Worm (Caenorhabditis elegans): Measurements from ENCODE around the gene K08F8.15.

The K08F8.15 gene

DNA sequence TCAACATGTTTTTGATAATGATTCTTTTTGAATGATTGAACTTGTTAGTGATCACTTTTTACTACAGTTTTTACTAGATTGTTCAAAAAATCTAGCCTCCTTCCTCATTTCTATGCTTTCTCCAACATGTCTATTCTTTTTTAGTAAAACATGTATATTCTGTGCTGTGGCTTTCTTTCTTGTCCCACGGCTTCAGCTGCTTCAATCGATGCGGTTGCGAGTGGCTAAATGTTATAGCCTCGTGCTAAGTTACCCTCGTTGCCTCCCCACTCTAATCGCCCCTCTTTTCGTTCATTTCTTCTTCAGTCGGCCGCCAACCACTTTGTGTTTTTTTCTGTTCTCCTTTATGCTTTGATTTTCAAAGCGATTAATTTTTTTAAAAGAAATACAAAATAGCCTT, 19.3 kb downstream of the K08F8.15 start:
- TF ChIP-seq ztf-1 (GFP tag; conservative IDR thresholded peaks at IDR 0.05) (no peak), lsy-2 (tag; optimal IDR thresholded peaks at IDR 0.05) (peak in 1 of 2 experiments; percentile 46), C34F6.9 (tag; optimal IDR thresholded peaks at IDR 0.05) (peak; percentile 35), mab-5 (tag; optimal IDR thresholded peaks at IDR 0.05) (no peak), nhr-11 (tag; optimal IDR thresholded peaks at IDR 0.05) (peak; percentile 13), sma-9 (GFP tag; optimal IDR thresholded peaks at IDR 0.05) (peak; percentile 25), sma-9 (tag; optimal IDR thresholded peaks at IDR 0.05) (no peak), ztf-4 (tag; optimal IDR thresholded peaks at IDR 0.05) (peak; percentile 39), nhr-129 (tag; optimal IDR thresholded peaks at IDR 0.05) (peak; percentile 46), elt-1 (tag; optimal IDR thresholded peaks at IDR 0.05) (no peak), snpc-4 (tag; optimal IDR thresholded peaks at IDR 0.05) (peak; percentile 8), mdl-1 (tag; optimal IDR thresholded peaks at IDR 0.05) (peak; percentile 45 to 58), sem-4 (tag; optimal IDR thresholded peaks at IDR 0.05) (peak; percentile 32), lin-11 (tag; optimal IDR thresholded peaks at IDR 0.05) (no peak)

DNA sequence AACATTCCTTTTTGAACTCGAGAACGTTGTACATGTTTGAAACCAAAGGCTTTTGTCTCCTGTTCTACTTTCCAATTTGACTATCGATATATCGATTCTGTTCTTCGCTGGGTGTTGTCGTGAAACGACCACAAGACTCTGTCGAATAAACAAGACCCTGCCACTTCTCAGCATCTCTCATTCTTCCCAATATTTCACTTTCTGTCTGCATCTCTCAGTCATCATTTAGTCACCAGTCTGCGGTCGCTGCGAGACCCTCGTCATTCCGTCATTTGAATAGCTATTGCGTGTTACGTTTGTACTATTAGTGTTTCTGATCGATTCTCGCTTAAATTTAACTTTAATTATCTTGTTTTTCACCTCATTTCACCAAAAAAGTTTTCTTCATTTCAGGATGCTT, 20.8 kb downstream of the K08F8.15 start:
- TF ChIP-seq mdl-1 (tag; optimal IDR thresholded peaks at IDR 0.05) (peak; percentile 32 to 75), unc-62 (GFP tag; optimal IDR thresholded peaks at IDR 0.05) (peak; percentile 69), lin-39 (tag; optimal IDR thresholded peaks at IDR 0.05) (no peak), ZK546.5 (tag; optimal IDR thresholded peaks at IDR 0.05) (peak; percentile 28), nhr-25 (tag; optimal IDR thresholded peaks at IDR 0.05) (peak; percentile 97), sem-4 (tag; optimal IDR thresholded peaks at IDR 0.05) (peak; percentile 96), skn-1 (tag; optimal IDR thresholded peaks at IDR 0.05) (peak; percentile 90), mab-5 (tag; optimal IDR thresholded peaks at IDR 0.05) (peak; percentile 92), sma-9 (GFP tag; optimal IDR thresholded peaks at IDR 0.05) (peak; percentile 95), sma-9 (tag; optimal IDR thresholded peaks at IDR 0.05) (no peak), F13H6.1 (tag; optimal IDR thresholded peaks at IDR 0.05) (peak; percentile 93), nhr-12 (tag; optimal IDR thresholded peaks at IDR 0.05) (no peak), ztf-1 (GFP tag; conservative IDR thresholded peaks at IDR 0.05) (0 out of 2 replicates have a peak, but pooled peaks have one; percentile 46), peb-1 (tag; optimal IDR thresholded peaks at IDR 0.05) (no peak), nhr-6 (tag; optimal IDR thresholded peaks at IDR 0.05) (peak; percentile 90), nhr-21 (tag; optimal IDR thresholded peaks at IDR 0.05) (peak; percentile 97), sma-3 (GFP tag; optimal IDR thresholded peaks at IDR 0.05) (peak; percentile 97), nhr-11 (tag; optimal IDR thresholded peaks at IDR 0.05) (no peak), mbf-1 (tag; optimal IDR thresholded peaks at IDR 0.05) (no peak), lin-11 (tag; optimal IDR thresholded peaks at IDR 0.05) (peak; percentile 97), nhr-77 (tag; optimal IDR thresholded peaks at IDR 0.05) (peak; percentile 72), nhr-129 (tag; optimal IDR thresholded peaks at IDR 0.05) (peak; percentile 99), zag-1 (tag; optimal IDR thresholded peaks at IDR 0.05) (peak; percentile 76), Y55F3AM.14 (GFP tag; optimal IDR thresholded peaks at IDR 0.05) (peak; percentile 80), ztf-11 (tag; optimal IDR thresholded peaks at IDR 0.05) (no peak), fos-1 (tag; optimal IDR thresholded peaks at IDR 0.05) (peak; percentile 96), ceh-82 (tag; optimal IDR thresholded peaks at IDR 0.05) (peak; percentile 66), alr-1 (tag; optimal IDR thresholded peaks at IDR 0.05) (no peak), lin-13 (GFP tag; optimal IDR thresholded peaks at IDR 0.05) (peak; percentile 89), lsy-2 (tag; optimal IDR thresholded peaks at IDR 0.05) (peak; percentile 75 to 96), snpc-4 (tag; optimal IDR thresholded peaks at IDR 0.05) (peak; percentile 69), nhr-237 (tag; optimal IDR thresholded peaks at IDR 0.05) (no peak), crh-2 (tag; optimal IDR thresholded peaks at IDR 0.05) (peak; percentile 98), elt-1 (tag; optimal IDR thresholded peaks at IDR 0.05) (no peak), egl-27 (tag; optimal IDR thresholded peaks at IDR 0.05) (peak; percentile 82), nhr-10 (tag; optimal IDR thresholded peaks at IDR 0.05) (peak; percentile 72), nhr-23 (tag; optimal IDR thresholded peaks at IDR 0.05) (no peak), dmd-4 (tag; optimal IDR thresholded peaks at IDR 0.05) (no peak), ama-1 (optimal IDR thresholded peaks at IDR 0.05) (peak; percentile 93), ztf-4 (tag; optimal IDR thresholded peaks at IDR 0.05) (peak; percentile 95), gmeb-1 (tag; optimal IDR thresholded peaks at IDR 0.05) (peak; percentile 92), ceh-16 (tag; optimal IDR thresholded peaks at IDR 0.05) (peak; percentile 47), elt-3 (tag; optimal IDR thresholded peaks at IDR 0.05) (no peak), unc-55 (GFP tag; optimal IDR thresholded peaks at IDR 0.05) (peak; percentile 93), R02D3.7 (tag; optimal IDR thresholded peaks at IDR 0.05) (no peak), C34F6.9 (tag; optimal IDR thresholded peaks at IDR 0.05) (peak; percentile 100), aly-2 (tag; optimal IDR thresholded peaks at IDR 0.05) (no peak), unc-39 (tag; optimal IDR thresholded peaks at IDR 0.05) (no peak), blmp-1 (tag; optimal IDR thresholded peaks at IDR 0.05; ENCODE audit: insufficient read depth) (peak; percentile 60)

Measured in whole organism, L2 larva.